Worm (Caenorhabditis elegans): ENCODE measurements around the gene R102.4.

The R102.4 gene

DNA sequence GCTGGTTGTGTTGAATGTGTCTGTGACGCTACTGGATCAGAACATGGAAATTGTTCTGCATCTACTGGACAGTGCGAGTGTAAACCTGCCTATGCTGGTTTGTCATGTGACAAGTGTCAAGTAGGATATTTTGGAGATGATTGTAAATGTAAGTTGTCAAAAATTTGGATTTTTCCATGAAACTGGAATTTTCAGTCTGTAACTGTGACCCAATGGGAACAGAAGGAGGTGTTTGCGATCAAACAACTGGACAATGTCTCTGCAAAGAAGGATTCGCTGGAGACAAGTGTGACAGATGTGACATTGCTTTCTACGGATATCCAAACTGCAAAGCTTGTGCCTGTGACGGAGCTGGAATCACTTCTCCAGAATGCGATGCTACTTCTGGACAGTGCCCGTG, 26.5 kb downstream of the R102.4 start:
- no peak for TF ChIP-seq mec-3 (tag; optimal IDR thresholded peaks at IDR 0.05; ENCODE audit: borderline replicate concordance)
- TF ChIP-seq syd-9 (tag; optimal IDR thresholded peaks at IDR 0.05): no peak
- no peak for TF ChIP-seq pax-1 (tag; optimal IDR thresholded peaks at IDR 0.05)
- no peak for TF ChIP-seq pat-9 (tag; optimal IDR thresholded peaks at IDR 0.05)
- no peak for TF ChIP-seq K02D7.2 (tag; optimal IDR thresholded peaks at IDR 0.05)
- no peak for TF ChIP-seq ceh-24 (tag; optimal IDR thresholded peaks at IDR 0.05)
- TF ChIP-seq pha-2 (tag; optimal IDR thresholded peaks at IDR 0.05): no peak
- no peak for TF ChIP-seq C08G9.2 (tag; optimal IDR thresholded peaks at IDR 0.05)

DNA sequence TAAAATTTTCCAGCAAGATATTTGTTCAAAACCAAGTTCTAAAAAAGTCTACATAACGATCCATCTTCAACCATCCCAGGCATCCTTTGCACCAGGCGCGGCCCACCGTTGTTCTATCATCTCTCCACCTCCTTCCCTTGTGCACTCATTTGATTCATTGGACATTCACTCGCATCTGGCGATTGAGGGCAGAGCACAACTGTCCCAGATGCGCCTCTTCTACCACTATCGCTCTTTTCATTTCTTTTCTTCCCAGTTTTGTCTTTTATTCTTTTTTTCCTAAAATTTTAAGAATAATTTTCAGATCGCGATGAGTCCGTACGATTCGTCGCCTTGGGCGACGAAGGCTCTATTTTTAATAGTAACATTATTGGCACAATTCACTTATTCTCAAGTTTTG, 28.6 kb downstream of the R102.4 start, which contains the start of gene epi-1:
epi-1 (plus strand) TSS at position 301 of the 400 bp plus-strand sequence.
- TF ChIP-seq dve-1 (tag; optimal IDR thresholded peaks at IDR 0.05) (no peak), hlh-8 (tag; optimal IDR thresholded peaks at IDR 0.05) (peak; percentile 2)

DNA sequence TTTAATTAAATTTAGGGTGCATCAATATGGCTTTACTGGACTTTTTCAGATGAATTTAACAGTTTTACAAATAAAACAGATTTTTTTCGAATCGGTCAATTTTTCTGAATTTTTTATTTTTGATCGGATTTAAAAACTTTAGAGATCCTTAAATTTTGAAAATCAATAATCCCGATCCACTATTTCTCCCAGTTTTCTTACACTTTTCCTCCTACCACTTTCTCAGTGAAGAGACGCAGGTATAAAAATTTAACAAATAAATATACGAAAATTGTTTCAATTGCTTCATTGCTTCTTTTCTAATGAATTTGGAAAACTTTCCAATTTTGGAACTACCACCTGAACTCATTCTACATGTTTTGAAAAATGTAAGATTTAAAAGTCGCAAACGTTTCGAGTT, 31.0 kb downstream of the R102.4 start, which contains the start of gene K08C7.7:
K08C7.7 (plus strand) TSS at position 301 of the 400 bp plus-strand sequence.
- no peak for TF ChIP-seq elt-4 (tag; optimal IDR thresholded peaks at IDR 0.05)

DNA sequence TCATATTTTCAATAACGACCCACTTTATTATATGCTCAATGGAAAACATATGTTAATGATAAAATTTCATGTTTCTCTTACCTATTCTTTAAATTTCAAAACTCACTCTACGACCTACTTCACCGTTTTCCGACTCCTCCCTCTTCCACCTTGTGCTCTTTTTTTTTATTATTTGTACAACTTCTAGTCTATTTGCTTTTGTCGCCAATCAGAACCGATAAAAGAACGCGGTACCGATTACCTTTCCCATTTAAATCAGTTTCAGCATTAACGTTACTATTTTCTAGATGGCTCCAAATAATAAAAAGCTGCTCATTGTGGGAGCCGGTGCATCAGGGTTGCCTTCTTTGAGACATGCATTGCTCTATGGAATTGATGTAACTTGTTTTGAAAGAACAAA, 33.3 kb downstream of the R102.4 start, which contains the start of gene fmo-1:
fmo-1 (plus strand) TSS at position 98 of the 400 bp plus-strand sequence.
- TF ChIP-seq ceh-2 (tag; optimal IDR thresholded peaks at IDR 0.05) (no peak), sdc-2 (tag; optimal IDR thresholded peaks at IDR 0.05) (no peak), elt-2 (tag; optimal IDR thresholded peaks at IDR 0.05) (no peak), npax-4 (tag; optimal IDR thresholded peaks at IDR 0.05) (no peak), K09A11.1 (tag; optimal IDR thresholded peaks at IDR 0.05; ENCODE audit: insufficient read depth) (no peak), Y22D7AL.16 (tag; optimal IDR thresholded peaks at IDR 0.05) (no peak), ztf-16 (tag; optimal IDR thresholded peaks at IDR 0.05) (no peak), ceh-48 (tag; optimal IDR thresholded peaks at IDR 0.05) (no peak), tbx-2 (tag; optimal IDR thresholded peaks at IDR 0.05) (no peak), unc-86 (tag; optimal IDR thresholded peaks at IDR 0.05) (no peak), ceh-45 (GFP tag; IDR thresholded peaks at IDR 0.05) (no peak), fkh-6 (tag; optimal IDR thresholded peaks at IDR 0.05) (no peak), sox-2 (GFP tag; IDR thresholded peaks at IDR 0.05) (no peak), sox-4 (tag; optimal IDR thresholded peaks at IDR 0.05) (no peak), fax-1 (tag; optimal IDR thresholded peaks at IDR 0.05) (no peak), nfya-1 (tag; optimal IDR thresholded peaks at IDR 0.05) (no peak), ahr-1 (tag; optimal IDR thresholded peaks at IDR 0.05) (no peak), elt-4 (tag; optimal IDR thresholded peaks at IDR 0.05) (no peak)

DNA sequence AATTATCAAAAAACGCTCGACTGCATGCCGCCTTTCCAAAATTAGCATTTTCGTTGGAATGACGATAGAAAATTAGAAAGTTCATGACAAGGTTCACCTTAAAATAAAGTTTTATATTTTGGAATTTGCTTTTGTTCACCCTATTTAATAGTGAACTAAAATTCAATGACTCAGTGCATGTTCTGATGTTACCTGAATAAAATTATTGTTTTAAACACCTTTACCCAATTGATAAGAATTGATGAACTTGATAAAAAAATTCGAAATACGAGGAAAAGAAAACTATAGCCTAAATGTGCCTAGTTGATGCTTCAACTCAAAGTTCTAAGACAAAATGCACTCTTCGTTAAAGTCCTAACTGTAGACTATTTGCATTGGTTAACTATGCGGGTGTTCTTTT, 34.0 kb downstream of the R102.4 start:
- TF ChIP-seq zip-5 (tag; optimal IDR thresholded peaks at IDR 0.05): no peak
- no peak for TF ChIP-seq unc-86 (tag; optimal IDR thresholded peaks at IDR 0.05)
- TF ChIP-seq tbx-2 (tag; optimal IDR thresholded peaks at IDR 0.05): no peak
- no peak for TF ChIP-seq dve-1 (tag; optimal IDR thresholded peaks at IDR 0.05)
- TF ChIP-seq fkh-10 (GFP tag; optimal IDR thresholded peaks at IDR 0.05): no peak
- TF ChIP-seq ceh-45 (GFP tag; IDR thresholded peaks at IDR 0.05): no peak
- no peak for TF ChIP-seq C38D4.7 (GFP tag; optimal IDR thresholded peaks at IDR 0.05)
- no peak for TF ChIP-seq sdc-2 (tag; optimal IDR thresholded peaks at IDR 0.05)
- no peak for TF ChIP-seq madf-2 (tag; optimal IDR thresholded peaks at IDR 0.05)
- no peak for TF ChIP-seq dmd-4 (tag; optimal IDR thresholded peaks at IDR 0.05; ENCODE audit: borderline replicate concordance)
